Fruit fly (Drosophila melanogaster) Kc167 (cell line): ENCODE measurements around the gene CG14636.

Source experiments
- Sin3A ChIP-seq: fragments of >200 bp; optimal IDR thresholded peaks from 2 replicates; lab custom pipeline; 2018; ENCODE audit warnings: missing external identifiers
- insv ChIP-seq: fragments of >200 bp; optimal IDR thresholded peaks from 3 replicates; lab custom pipeline; 2018; ENCODE audit warnings: missing external identifiers
- psq ChIP-seq: fragments of >200 bp; optimal IDR thresholded peaks from 2 replicates; lab custom pipeline; 2017; ENCODE audit warnings: missing external identifiers
- ttk ChIP-seq: sonication (Bioruptor generic); optimal IDR thresholded peaks from 2 replicates; lab custom pipeline; 2017; ENCODE audit warnings: missing external identifiers

DNA sequence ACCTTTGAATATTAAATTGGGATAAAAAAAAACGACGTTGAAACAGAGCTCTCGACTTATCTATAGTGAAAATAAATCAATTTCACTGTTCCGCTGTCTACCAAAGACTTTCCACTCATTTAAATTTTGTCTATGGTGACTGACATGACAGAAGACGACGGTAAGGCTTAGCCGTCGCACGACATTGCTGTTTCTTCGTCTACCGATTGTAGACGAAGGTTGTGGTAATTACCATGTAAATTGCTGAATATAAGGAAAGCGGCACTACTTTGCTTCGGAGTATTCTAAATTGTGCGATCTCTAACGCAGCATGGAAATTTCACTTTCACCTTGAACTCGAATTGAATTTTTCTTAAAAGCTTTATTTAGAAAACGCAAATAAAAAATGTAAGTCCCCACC lies 38.4 kb downstream of the CG14636 start:
- no peak for TF ChIP-seq ttk (lab: Kevin White, UChicago)
- TF ChIP-seq Sin3A (lab: Kevin White, UChicago), result no peak
- TF ChIP-seq insv, result no peak
- TF ChIP-seq psq (lab: Kevin White, UChicago), result no peak
